Worm (Caenorhabditis elegans) whole organism, young adult: ENCODE data around the gene K09F6.3.

Source experiments
- F10E7.11 ChIP-seq: sonication (generic microtip); optimal IDR thresholded peaks from 2 replicates; lab custom pipeline; 2017; ENCODE audit warnings: mild to moderate bottlenecking, missing genetic modification characterization, moderate library complexity, missing compliant biosample characterization
- Y53F4B.3 ChIP-seq: fragments of 200-800 bp; sonication (Bioruptor generic); IDR thresholded peaks from 2 replicates; pipeline ENCODE4 v1.3.6; 2022; ENCODE audit warnings: missing genetic modification reagents, missing genetic modification characterization, missing compliant biosample characterization
- ama-1 ChIP-seq, 3 experiments: fragments of 150-350 bp in 1 of 3; sonication (generic microtip) in 2 of 3; optimal IDR thresholded peaks; 2 replicates each; lab custom pipeline; 2014 to 2018; ENCODE audit warnings: missing biosample characterization in 2 of 3, missing genetic modification characterization in 2 of 3, missing genetic modification reagents in 2 of 3
- aptf-2 ChIP-seq: fragments of 200-800 bp; sonication (Bioruptor generic); conservative IDR thresholded peaks from 2 replicates; pipeline ENCODE4 v1.3.6; 2022; ENCODE audit warnings: missing genetic modification reagents, missing genetic modification characterization, missing compliant biosample characterization
- bed-1 ChIP-seq: fragments of 200-800 bp; sonication (Bioruptor generic); IDR thresholded peaks from 2 replicates; pipeline ENCODE4 v1.3.6; 2022; ENCODE audit warnings: missing genetic modification reagents, missing genetic modification characterization, missing compliant biosample characterization
- dpl-1 ChIP-seq: fragments of 150-350 bp; optimal IDR thresholded peaks from 2 replicates; lab custom pipeline; 2014; ENCODE audit warnings: missing biosample characterization, missing genetic modification reagents, missing genetic modification characterization
- pbrm-1 ChIP-seq: fragments of 200-800 bp; sonication (Bioruptor generic); IDR thresholded peaks from 2 replicates; pipeline ENCODE4 v1.3.6; 2022; ENCODE audit warnings: missing genetic modification reagents, missing genetic modification characterization, missing compliant biosample characterization
- rec-8 ChIP-seq, 2 experiments: sonication (generic microtip); optimal IDR thresholded peaks; 2 replicates each; lab custom pipeline; 2016; ENCODE audit warnings: mild to moderate bottlenecking in 2 of 2, missing genetic modification characterization in 2 of 2, missing genetic modification reagents in 2 of 2, missing genotype in 2 of 2, missing biosample characterization in 1 of 2, missing compliant biosample characterization in 1 of 2, moderate library complexity in 1 of 2
- snpc-1.3 ChIP-seq: sonication (generic microtip); optimal IDR thresholded peaks from 2 replicates; lab custom pipeline; 2017; ENCODE audit warnings: missing genetic modification characterization, mild to moderate bottlenecking, missing compliant biosample characterization, antibody characterized with exemption, moderate library complexity, missing genotype, missing genetic modification reagents; ENCODE audit not compliant: insufficient read depth
- somi-1 ChIP-seq: fragments of 200-800 bp; sonication (Bioruptor generic); optimal IDR thresholded peaks from 2 replicates; lab custom pipeline; 2018; ENCODE audit warnings: mild to moderate bottlenecking, missing genetic modification characterization, missing compliant biosample characterization
- unc-62 ChIP-seq: fragments of 150-350 bp; optimal IDR thresholded peaks from 2 replicates; lab custom pipeline; 2014; ENCODE audit warnings: missing biosample characterization, missing genetic modification reagents, missing genetic modification characterization

ce11 chrII:2295817-2296315 lies 40.9 kb downstream of the K09F6.3 start, which contains the start of gene fbxc-25:
- TF ChIP-seq Y53F4B.3 (GFP tag; lab: Robert Waterston, UW) (no peak), snpc-1.3 (tag; lab: Kevin White, UChicago) (no peak), unc-62 (GFP tag; lab: Kevin White, UChicago) (no peak), bed-1 (GFP tag; lab: Robert Waterston, UW) (no peak), aptf-2 (GFP tag; lab: Robert Waterston, UW) (no peak), pbrm-1 (GFP tag; lab: Robert Waterston, UW) (no peak), F10E7.11 (tag; lab: Kevin White, UChicago) (no peak), rec-8 (tag; optimal IDR thresholded peaks at IDR 0.05; lab: Kevin White, UChicago) (no peak), somi-1 (GFP tag; lab: Kevin White, UChicago) (no peak), ama-1 (optimal IDR thresholded peaks at IDR 0.05; lab: Kevin White, UChicago) (no peak), ama-1 (GFP tag; optimal IDR thresholded peaks at IDR 0.05; lab: Kevin White, UChicago) (no peak), dpl-1 (no peak)
